Fruit fly (Drosophila melanogaster) whole organism, larva: ENCODE results near the gene mino.
"Not testable (repeated sequence)": the region's sequence is repeated elsewhere in the genome, so short reads cannot be mapped to it uniquely, and the experiment has no call there.

Source experiments
- noc ChIP-seq: fragments of 200-800 bp; sonication (Bioruptor generic); optimal IDR thresholded peaks from 3 replicates; lab custom pipeline; 2019; ENCODE audit warnings: missing biosample characterization, mild to moderate bottlenecking, missing genetic modification characterization, moderate library complexity

mino gene

DNA sequence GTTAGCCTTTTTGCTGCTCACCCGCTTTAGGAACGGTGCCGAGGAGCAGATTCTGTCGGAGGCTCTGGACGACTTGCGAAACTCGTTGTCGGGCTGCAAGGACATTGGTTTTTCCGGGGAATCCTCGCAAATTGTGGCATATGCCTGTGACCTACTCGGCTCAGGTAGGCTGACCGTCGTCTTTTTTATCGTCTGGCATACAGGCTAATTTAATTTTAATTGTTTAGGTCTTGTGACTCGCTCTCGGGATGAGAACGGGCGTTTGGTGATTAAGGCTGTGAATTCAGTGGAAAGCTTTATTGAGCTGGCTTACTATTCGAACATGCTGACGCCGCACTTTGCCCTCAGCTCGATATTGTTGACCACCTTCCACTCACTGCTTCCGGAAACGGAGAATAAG lies 6.5 kb downstream of the mino start:
- TF ChIP-seq noc (tag; lab: Kevin White, UChicago), result no peak

- peak; percentile 3 for TF ChIP-seq noc (tag; lab: Kevin White, UChicago)
These were observed 13.0 kb downstream of the mino start, which contains the start of the genes NSD and BOD1 for dm6 chr3R:27937752-27938694. NSD (minus strand) TSS chr3R:27937853. BOD1 (plus strand) TSS chr3R:27938245.

DNA sequence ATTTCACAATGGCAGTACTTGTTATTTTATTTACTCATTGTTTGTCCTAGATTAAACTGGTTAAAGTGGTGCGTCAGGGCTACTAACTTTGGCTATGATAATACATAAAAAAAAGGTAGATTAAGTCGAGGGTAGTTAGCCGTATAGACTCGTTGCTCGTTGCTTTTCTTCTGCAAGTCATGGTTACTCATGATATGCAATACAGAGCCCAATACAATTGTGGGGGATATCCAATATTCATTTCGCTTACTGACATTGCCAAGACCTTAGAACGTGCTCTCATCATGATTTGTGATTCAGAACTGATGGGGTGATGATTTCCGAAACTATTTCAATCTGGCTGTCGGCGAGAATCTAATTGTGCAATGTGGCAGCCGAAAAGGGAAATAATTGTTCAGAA lies 20.4 kb downstream of the mino start:
- no peak for TF ChIP-seq noc (tag; lab: Kevin White, UChicago)

dm6 chr3R:27946555-27947204 lies 21.7 kb downstream of the mino start:
- no peak for TF ChIP-seq noc (tag; lab: Kevin White, UChicago)

dm6 chr3R:27947682-27948245 lies 22.8 kb downstream of the mino start, which contains the start of gene mfrn:
mfrn (minus strand) TSS chr3R:27948021.
- no peak for TF ChIP-seq noc (tag; lab: Kevin White, UChicago)

dm6 chr3R:27948421-27948906 lies 23.5 kb downstream of the mino start, which contains the start of gene Gp93:
Gp93 (plus strand) TSS chr3R:27948711.
- TF ChIP-seq noc (tag; lab: Kevin White, UChicago), result peak; percentile 41

dm6 chr3R:27953890-27954289 lies 28.9 kb downstream of the mino start, which contains the start of gene CG4951:
CG4951 (minus strand) TSS chr3R:27954112.
- TF ChIP-seq noc (tag; lab: Kevin White, UChicago), result no peak

dm6 chr3R:27954533-27954932 lies 29.5 kb downstream of the mino start, which contains the start of gene Nep7:
Nep7 (plus strand) TSS chr3R:27954917.
- peak; percentile 77 for TF ChIP-seq noc (tag; lab: Kevin White, UChicago)

DNA sequence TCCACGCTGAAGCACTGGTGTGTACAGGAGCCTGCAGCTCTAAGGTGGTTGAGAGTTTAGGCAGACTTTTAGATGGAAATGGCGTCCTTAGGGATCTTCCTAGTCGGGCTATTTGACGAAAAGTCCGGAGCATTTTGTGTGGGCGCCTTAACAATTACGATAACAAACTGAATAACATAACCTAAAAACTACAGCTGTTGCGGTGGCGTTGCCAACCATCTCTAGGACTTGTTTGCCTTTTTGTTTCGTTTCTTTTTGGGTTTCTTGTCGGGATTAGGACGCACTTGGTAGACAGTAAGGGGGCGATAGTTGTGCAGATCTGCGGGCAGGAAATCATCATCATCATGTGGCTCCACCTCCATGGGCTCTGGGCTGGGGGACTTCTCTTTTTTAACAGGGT lies 33.0 kb downstream of the mino start:
- TF ChIP-seq noc (tag; lab: Kevin White, UChicago), result no peak

DNA sequence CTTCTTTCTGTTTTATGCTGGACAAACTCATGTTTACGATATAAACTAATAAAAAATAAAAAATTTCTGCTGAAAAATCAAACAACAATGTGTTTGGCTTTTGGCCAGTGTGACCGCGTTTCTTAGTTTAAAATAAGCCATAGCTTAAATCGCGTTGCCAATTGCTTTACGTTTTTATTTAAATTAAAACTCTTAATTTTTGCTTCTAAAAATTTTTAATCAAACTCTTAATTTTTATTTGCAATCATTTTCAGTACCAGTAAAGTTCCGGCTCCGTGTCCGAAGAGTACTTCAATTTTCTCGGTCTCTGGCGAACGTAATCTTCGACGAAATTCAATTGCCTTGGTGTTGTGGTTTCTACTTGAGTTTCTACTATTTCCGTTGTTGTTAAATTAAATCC lies 34.2 kb downstream of the mino start, which contains the start of the genes CG42487 and CG4884:
CG42487 (minus strand) TSS at position 101 of the 400 bp plus-strand sequence.
CG4884 (minus strand) TSS at position 101 of the 400 bp plus-strand sequence.
- not testable (repeated sequence) for TF ChIP-seq noc (tag; lab: Kevin White, UChicago)

dm6 chr3R:27960473-27960872 lies 35.5 kb downstream of the mino start, which contains the start of gene CG31253:
CG31253 (minus strand) TSS chr3R:27960573.
- TF ChIP-seq noc (tag; lab: Kevin White, UChicago), result not testable (repeated sequence)

DNA sequence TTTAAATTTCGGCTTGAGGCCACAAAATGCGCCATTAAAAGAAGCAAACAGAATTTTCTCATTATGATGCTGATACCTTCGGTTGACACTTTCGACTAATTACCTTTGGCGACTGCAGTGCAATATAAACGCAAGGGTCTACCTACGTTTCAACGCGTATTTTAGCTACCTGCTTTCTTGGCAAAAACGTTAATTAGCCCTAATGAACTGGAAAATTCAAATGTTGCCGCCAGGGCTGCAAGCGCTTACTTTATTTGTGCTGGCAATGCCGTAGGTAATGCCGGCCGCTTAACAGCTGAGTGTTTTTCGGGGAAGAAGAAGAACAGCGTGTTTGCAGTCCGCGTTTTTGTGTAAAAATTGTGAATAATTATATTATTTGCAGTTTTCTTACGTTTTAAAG lies 38.1 kb downstream of the mino start, which contains the start of the genes CG31131 and CG4849:
CG31131 (minus strand) TSS at position 101 of the 400 bp plus-strand sequence.
CG4849 (plus strand) TSS at position 297 of the 400 bp plus-strand sequence.
- not testable (repeated sequence) for TF ChIP-seq noc (tag; lab: Kevin White, UChicago)
